Worm (Caenorhabditis elegans): ENCODE data around the gene csn-3.

Gene csn-3

ce11 chrIV:244278-244677 lies 49.7 kb downstream of the csn-3 start:
- TF ChIP-seq ets-5 (GFP tag; IDR thresholded peaks at IDR 0.05) (no peak), lin-14 (GFP tag; optimal IDR thresholded peaks at IDR 0.05) (no peak), jun-1 (tag; optimal IDR thresholded peaks at IDR 0.05) (no peak), nhr-85 (tag) (peak; percentile 58), mab-9 (GFP tag; IDR thresholded peaks at IDR 0.05) (no peak), efl-1 (optimal IDR thresholded peaks at IDR 0.05) (no peak), efl-1 (GFP tag; optimal IDR thresholded peaks at IDR 0.05 in 1 of 2) (no peak), nhr-12 (tag; optimal IDR thresholded peaks at IDR 0.05) (no peak)

ce11 chrIV:244843-245242 lies 50.3 kb downstream of the csn-3 start, which contains the start of gene aass-1:
Gene aass-1 (plus strand): TSS chrIV:245143.
- TF ChIP-seq nhr-76 (tag; optimal IDR thresholded peaks at IDR 0.05) (no peak), nhr-12 (tag; optimal IDR thresholded peaks at IDR 0.05) (no peak), zip-4 (GFP tag; optimal IDR thresholded peaks at IDR 0.05) (no peak), xbp-1 (tag; optimal IDR thresholded peaks at IDR 0.05) (no peak), pax-3 (tag; optimal IDR thresholded peaks at IDR 0.05) (no peak), ceh-88 (GFP tag; IDR thresholded peaks at IDR 0.05) (no peak), isw-1 (GFP tag; IDR thresholded peaks at IDR 0.05) (no peak), nhr-19 (GFP tag; conservative IDR thresholded peaks at IDR 0.05) (no peak), elt-3 (tag; optimal IDR thresholded peaks at IDR 0.05) (no peak), snu-23 (GFP tag; optimal IDR thresholded peaks at IDR 0.05) (no peak), lin-15B (tag; optimal IDR thresholded peaks at IDR 0.05) (no peak), unc-62 (GFP tag; optimal IDR thresholded peaks at IDR 0.05) (no peak), mep-1 (tag; optimal IDR thresholded peaks at IDR 0.05) (no peak)

- TF ChIP-seq ceh-82 (tag; optimal IDR thresholded peaks at IDR 0.05), result no peak
- peak in 1 of 2 experiments; percentile 93 for TF ChIP-seq mdl-1 (tag; optimal IDR thresholded peaks at IDR 0.05)
- no peak for TF ChIP-seq unc-30 (tag; optimal IDR thresholded peaks at IDR 0.05)
- no peak for TF ChIP-seq unc-86 (tag; optimal IDR thresholded peaks at IDR 0.05)
- no peak for TF ChIP-seq nhr-76 (tag; optimal IDR thresholded peaks at IDR 0.05)
- TF ChIP-seq nhr-19 (GFP tag; conservative IDR thresholded peaks at IDR 0.05), result peak; percentile 51
- TF ChIP-seq egl-13 (tag; optimal IDR thresholded peaks at IDR 0.05), result no peak
- no peak for TF ChIP-seq elt-2 (tag; optimal IDR thresholded peaks at IDR 0.05)
- TF ChIP-seq lsy-2 (tag; optimal IDR thresholded peaks at IDR 0.05), result peak; percentile 13 to 62
- TF ChIP-seq elt-3 (tag; optimal IDR thresholded peaks at IDR 0.05), result peak in 3 of 6 experiments; percentile 35 to 98 (median 92)
- TF ChIP-seq ces-1 (GFP tag; optimal IDR thresholded peaks at IDR 0.05), result no peak
- peak; percentile 73 for TF ChIP-seq nhr-20 (tag; optimal IDR thresholded peaks at IDR 0.05)
- TF ChIP-seq tlp-1 (tag; optimal IDR thresholded peaks at IDR 0.05), result no peak
- TF ChIP-seq nhr-12 (tag; optimal IDR thresholded peaks at IDR 0.05), result no peak
- TF ChIP-seq C34B4.2 (tag; optimal IDR thresholded peaks at IDR 0.05), result no peak
- TF ChIP-seq ceh-8 (GFP tag; optimal IDR thresholded peaks at IDR 0.05), result no peak
- no peak for TF ChIP-seq snpc-4 (tag; optimal IDR thresholded peaks at IDR 0.05)
- peak; percentile 2 for TF ChIP-seq hpl-2 (GFP tag; optimal IDR thresholded peaks at IDR 0.05)
- no peak for TF ChIP-seq lir-3 (tag; optimal IDR thresholded peaks at IDR 0.05; ENCODE audit: poor library complexity)
- peak; percentile 44 for TF ChIP-seq nhr-47 (tag; optimal IDR thresholded peaks at IDR 0.05)
- peak; percentile 67 for TF ChIP-seq lin-14 (GFP tag; optimal IDR thresholded peaks at IDR 0.05)
- peak; percentile 64 for TF ChIP-seq vab-15 (tag; optimal IDR thresholded peaks at IDR 0.05)
- no peak for TF ChIP-seq irx-1 (tag; optimal IDR thresholded peaks at IDR 0.05)
- TF ChIP-seq efl-1 (optimal IDR thresholded peaks at IDR 0.05), result peak in 1 of 2 experiments; percentile 7
- peak in 1 of 2 experiments; percentile 84 for TF ChIP-seq efl-1 (GFP tag; optimal IDR thresholded peaks at IDR 0.05 in 1 of 2)
- TF ChIP-seq mep-1 (tag; optimal IDR thresholded peaks at IDR 0.05), result no peak
- TF ChIP-seq nhr-11 (tag; optimal IDR thresholded peaks at IDR 0.05), result no peak
- TF ChIP-seq lin-39 (tag; optimal IDR thresholded peaks at IDR 0.05), result no peak
- TF ChIP-seq fkh-10 (GFP tag; optimal IDR thresholded peaks at IDR 0.05), result no peak
- no peak for TF ChIP-seq sup-37 (GFP tag; optimal IDR thresholded peaks at IDR 0.05)
- TF ChIP-seq sox-4 (tag; optimal IDR thresholded peaks at IDR 0.05), result no peak
- no peak for TF ChIP-seq nhr-77 (tag; optimal IDR thresholded peaks at IDR 0.05)
- no peak for TF ChIP-seq aly-2 (tag; optimal IDR thresholded peaks at IDR 0.05)
- peak; percentile 78 for TF ChIP-seq nhr-71 (tag; optimal IDR thresholded peaks at IDR 0.05)
- TF ChIP-seq dpl-1 (GFP tag; optimal IDR thresholded peaks at IDR 0.05), result peak in 2 of 3 experiments; percentile 8 to 38
- no peak for TF ChIP-seq ama-1 (optimal IDR thresholded peaks at IDR 0.05)
- TF ChIP-seq zag-1 (tag; optimal IDR thresholded peaks at IDR 0.05), result no peak
- TF ChIP-seq snu-23 (GFP tag; optimal IDR thresholded peaks at IDR 0.05), result peak; percentile 64
These were observed 53.0 kb downstream of the csn-3 start for ce11 chrIV:247494-247893.
